Worm (Caenorhabditis elegans): ENCODE results near the gene str-209.

DNA sequence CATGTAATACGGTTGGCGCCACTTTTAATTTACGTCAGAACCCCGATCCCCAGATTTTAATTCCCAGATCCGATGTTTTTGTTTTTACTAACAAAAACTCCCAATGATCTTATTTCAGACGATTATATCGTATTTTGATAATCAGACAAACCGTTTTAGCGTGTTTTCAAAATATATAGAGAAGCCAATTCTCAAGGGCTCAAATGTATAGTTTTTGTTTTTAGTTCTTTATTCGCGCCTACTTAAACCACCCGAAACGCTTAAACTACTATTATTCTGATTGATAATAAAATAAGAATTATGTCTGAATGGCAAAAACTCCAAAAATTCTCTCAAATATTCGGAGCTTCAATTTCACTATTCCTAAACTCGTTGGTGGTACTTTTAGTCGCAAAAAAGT lies 7.8 kb downstream of the str-209 start, which contains the start of gene str-208:
- TF ChIP-seq snpc-4 (tag; optimal IDR thresholded peaks at IDR 0.05), result no peak
- no peak for TF ChIP-seq nhr-237 (tag; optimal IDR thresholded peaks at IDR 0.05)
- TF ChIP-seq T20F7.1 (GFP tag; optimal IDR thresholded peaks at IDR 0.05), result no peak
- no peak for TF ChIP-seq nhr-77 (tag; optimal IDR thresholded peaks at IDR 0.05)
- TF ChIP-seq skn-1 (tag; optimal IDR thresholded peaks at IDR 0.05), result no peak
- TF ChIP-seq lin-38 (GFP tag; IDR thresholded peaks at IDR 0.05), result no peak
